Worm (Caenorhabditis elegans): Measurements from ENCODE around the gene ttr-33.

ce11 chrV:7872945-7873344 is 35.2 kb upstream of the ttr-33 start:
- TF ChIP-seq aly-2 (tag; optimal IDR thresholded peaks at IDR 0.05) (no peak), fos-1 (tag; optimal IDR thresholded peaks at IDR 0.05) (no peak), lsy-2 (tag; optimal IDR thresholded peaks at IDR 0.05) (no peak), ces-1 (GFP tag; optimal IDR thresholded peaks at IDR 0.05) (no peak), ama-1 (optimal IDR thresholded peaks at IDR 0.05) (no peak), egl-27 (tag; optimal IDR thresholded peaks at IDR 0.05) (no peak), ztf-4 (tag; optimal IDR thresholded peaks at IDR 0.05) (no peak), nhr-237 (tag; optimal IDR thresholded peaks at IDR 0.05) (no peak), mdl-1 (tag; optimal IDR thresholded peaks at IDR 0.05) (no peak)

Data from whole organism, L1 larva.